Fruit fly (Drosophila melanogaster) S2 (cell line): Measurements from ENCODE around the gene Atg14.

ENCODE experiments used
- CG8478 ChIP-seq: fragments of >200 bp; optimal IDR thresholded peaks from 2 replicates; lab custom pipeline; 2018
- CTCF ChIP-seq, 2 experiments: fragments of >200 bp; optimal IDR thresholded peaks; 2 replicates each; lab custom pipeline; 2018

Atg14 gene

DNA sequence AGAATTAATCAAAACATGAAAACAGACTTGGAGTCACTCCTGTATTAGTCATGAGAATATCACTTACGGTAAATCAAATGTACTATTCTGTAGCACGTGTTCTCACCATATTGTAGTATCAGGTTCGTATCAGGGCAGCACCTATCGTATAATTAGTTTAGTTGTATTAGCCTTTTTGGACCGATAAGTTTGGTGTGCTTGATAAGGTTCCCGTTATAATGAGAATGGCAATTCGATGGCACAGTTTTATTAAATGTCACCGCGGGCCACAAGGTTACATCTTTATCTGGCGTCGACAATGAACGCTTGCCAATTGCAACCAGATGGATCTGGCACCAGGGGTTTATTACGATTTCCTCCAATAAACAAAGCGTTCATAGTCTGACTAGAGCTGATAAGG, 42.5 kb downstream of the Atg14 start:
- TF ChIP-seq CG8478 (lab: Kevin White, UChicago) (no peak), CTCF (optimal IDR thresholded peaks at IDR 0.05; lab: Kevin White, UChicago) (no peak)

DNA sequence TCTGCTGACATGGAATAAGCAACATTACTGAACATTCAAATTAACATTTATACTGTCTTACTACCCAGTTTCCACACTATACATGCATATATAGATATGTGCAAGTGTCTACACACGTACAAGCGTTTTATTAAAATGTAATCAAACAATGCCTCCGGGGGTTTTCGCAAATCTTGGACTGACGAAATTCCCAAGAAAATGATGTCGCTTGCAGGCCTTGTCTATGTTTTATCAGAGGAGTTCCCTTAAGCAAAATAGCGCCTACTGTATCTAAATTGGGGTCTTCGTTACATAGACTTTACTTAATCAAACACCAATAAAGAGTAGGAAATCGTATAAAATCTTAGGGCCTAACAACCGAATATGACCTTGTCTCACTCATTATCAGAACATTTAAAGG, 43.4 kb downstream of the Atg14 start:
- TF ChIP-seq CTCF (optimal IDR thresholded peaks at IDR 0.05; lab: Kevin White, UChicago) = no peak
- TF ChIP-seq CG8478 (lab: Kevin White, UChicago) = no peak

DNA sequence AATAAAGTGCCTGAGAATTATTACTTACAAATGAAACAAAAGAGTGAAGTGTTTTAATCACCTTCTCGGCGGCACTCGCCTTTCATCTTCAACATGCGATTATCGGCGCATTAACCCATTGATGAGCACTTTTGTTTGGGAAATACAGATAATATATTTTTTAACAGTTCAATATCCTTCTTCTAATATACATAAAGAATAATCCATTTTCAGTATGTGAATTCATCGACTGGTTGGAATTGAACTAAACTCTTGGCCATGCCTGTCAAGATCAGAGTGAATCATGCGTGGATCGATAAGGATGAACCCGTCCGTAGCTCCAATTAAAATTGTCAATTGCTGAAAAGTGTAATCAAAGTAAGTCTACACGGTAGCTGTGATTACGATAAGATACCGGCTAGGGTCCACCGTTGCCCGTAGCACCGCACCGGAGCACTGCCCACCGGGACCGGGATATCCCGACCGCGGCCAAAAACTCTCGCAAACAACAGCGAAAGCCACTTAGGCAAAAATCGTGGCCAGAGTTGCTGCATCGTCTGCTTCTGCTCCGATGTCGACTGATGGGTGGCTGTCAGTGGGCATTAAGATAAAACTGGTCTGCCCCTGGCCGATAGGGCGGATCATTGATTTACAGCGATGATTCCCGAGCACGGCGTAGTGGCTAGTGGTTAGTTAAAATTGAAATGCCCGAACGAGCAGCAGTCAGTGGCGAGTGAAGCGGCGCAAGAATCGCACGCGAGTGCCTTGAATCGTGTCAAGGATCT, 48.9 kb downstream of the Atg14 start, which contains the start of gene CG11898:
Gene CG11898 (plus strand): TSS at position 714 of the 764 bp plus-strand sequence.
- TF ChIP-seq CTCF (optimal IDR thresholded peaks at IDR 0.05; lab: Kevin White, UChicago) = no peak
- no peak for TF ChIP-seq CG8478 (lab: Kevin White, UChicago)
